Worm (Caenorhabditis elegans): ENCODE results near the gene spcs-2.

spcs-2 gene

DNA sequence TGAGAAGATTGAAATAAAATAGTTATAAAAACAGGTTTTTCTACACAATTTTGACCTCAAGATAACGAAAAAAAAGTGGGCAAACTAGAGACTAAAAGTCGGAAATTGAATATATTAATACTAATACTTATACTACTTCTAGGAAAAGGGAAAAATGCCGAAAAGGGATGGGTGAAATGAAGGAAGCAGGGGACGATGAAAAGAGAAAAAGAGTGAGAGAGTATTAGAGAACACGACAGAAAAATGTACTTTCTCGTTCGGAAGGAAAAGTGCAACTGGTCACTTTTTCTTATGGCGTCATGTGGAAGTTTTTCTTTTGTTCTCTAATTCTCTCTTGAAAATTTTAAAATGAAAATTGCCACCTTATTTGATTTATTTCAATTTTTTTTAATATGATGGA is 33.5 kb upstream of the spcs-2 start (continued):
- TF ChIP-seq ceh-27 (GFP tag; optimal IDR thresholded peaks at IDR 0.05) (no peak), die-1 (tag; optimal IDR thresholded peaks at IDR 0.05) (no peak)

ce11 chrIII:12842858-12843257 is 32.0 kb upstream of the spcs-2 start:
- TF ChIP-seq lin-26 (GFP tag; IDR thresholded peaks at IDR 0.05) (peak; percentile 40; the same call in 1 of the 2 replicates), dpff-1 (tag; optimal IDR thresholded peaks at IDR 0.05) (no peak), mcd-1 (GFP tag; IDR thresholded peaks at IDR 0.05) (no peak), hlh-26 (GFP tag; conservative IDR thresholded peaks at IDR 0.05) (no peak), rec-8 (tag; optimal IDR thresholded peaks at IDR 0.05) (no peak), nhr-179 (tag; optimal IDR thresholded peaks at IDR 0.05) (no peak), sdz-38 (tag; optimal IDR thresholded peaks at IDR 0.05) (no peak), lin-40 (tag; optimal IDR thresholded peaks at IDR 0.05) (peak; percentile 72), madf-10 (tag; optimal IDR thresholded peaks at IDR 0.05) (no peak), ztf-26 (tag; optimal IDR thresholded peaks at IDR 0.05) (peak; percentile 81), Y95B8A.8 (GFP tag; IDR thresholded peaks at IDR 0.05) (no peak), somi-1 (GFP tag; optimal IDR thresholded peaks at IDR 0.05) (peak; percentile 74), K11D2.4 (GFP tag; IDR thresholded peaks at IDR 0.05) (no peak), hlh-12 (tag; optimal IDR thresholded peaks at IDR 0.05) (no peak), nhr-120 (GFP tag; IDR thresholded peaks at IDR 0.05) (no peak), F52B5.7 (tag; optimal IDR thresholded peaks at IDR 0.05) (no peak), nhr-80 (tag; optimal IDR thresholded peaks at IDR 0.05) (no peak), ceh-58 (GFP tag; IDR thresholded peaks at IDR 0.05) (no peak), cebp-1 (GFP tag; IDR thresholded peaks at IDR 0.05) (no peak), cebp-1 (tag; optimal IDR thresholded peaks at IDR 0.05) (peak; percentile 23), lir-1 (GFP tag; conservative IDR thresholded peaks at IDR 0.05) (no peak), ccch-3 (GFP tag; optimal IDR thresholded peaks at IDR 0.05) (no peak), K12H6.12 (tag; optimal IDR thresholded peaks at IDR 0.05) (peak; percentile 34), ztf-3 (GFP tag; optimal IDR thresholded peaks at IDR 0.05) (no peak), snpc-1.3 (tag; optimal IDR thresholded peaks at IDR 0.05; ENCODE audit: insufficient read depth) (no peak), unc-130 (GFP tag; optimal IDR thresholded peaks at IDR 0.05) (no peak), bed-1 (GFP tag; IDR thresholded peaks at IDR 0.05) (no peak), die-1 (tag; optimal IDR thresholded peaks at IDR 0.05) (peak; percentile 5)

DNA sequence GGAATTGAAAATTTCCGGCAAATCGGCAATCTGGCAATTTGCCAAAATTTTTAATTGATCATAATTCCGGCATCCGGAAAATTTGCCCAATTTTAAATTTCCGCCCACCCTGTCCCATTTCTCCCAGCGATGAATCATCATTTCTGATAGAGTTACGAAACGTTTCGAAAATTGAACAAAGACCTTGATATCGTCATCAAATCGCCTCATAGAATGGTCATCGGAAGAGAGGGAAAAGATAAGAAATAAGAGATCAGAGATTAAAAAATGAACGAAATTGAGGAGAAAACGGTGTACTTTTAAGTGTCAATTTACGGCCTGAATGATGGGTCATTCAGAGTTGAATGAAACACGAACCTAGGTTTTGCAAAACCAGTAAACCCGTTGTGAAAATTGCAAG is 27.2 kb upstream of the spcs-2 start:
- TF ChIP-seq nhr-80 (tag; optimal IDR thresholded peaks at IDR 0.05) (peak; percentile 53), hrde-1 (tag; optimal IDR thresholded peaks at IDR 0.05; ENCODE audit: borderline replicate concordance) (no peak), tlf-1 (GFP tag; optimal IDR thresholded peaks at IDR 0.05) (no peak), F22D6.2 (tag; optimal IDR thresholded peaks at IDR 0.05) (no peak), mel-28 (tag; optimal IDR thresholded peaks at IDR 0.05; ENCODE audit: borderline replicate concordance) (no peak), Y53G8AR.9 (GFP tag; conservative IDR thresholded peaks at IDR 0.05) (no peak), cebp-1 (GFP tag; IDR thresholded peaks at IDR 0.05) (no peak), cebp-1 (tag; optimal IDR thresholded peaks at IDR 0.05) (peak; percentile 34), ztf-25 (GFP tag; IDR thresholded peaks at IDR 0.05) (no peak), F49E8.2 (tag; optimal IDR thresholded peaks at IDR 0.05; ENCODE audit: insufficient read depth) (no peak), Y56A3A.18 (GFP tag; IDR thresholded peaks at IDR 0.05) (no peak)
